Worm (Caenorhabditis elegans) whole organism, early embryonic: ENCODE results near the gene sma-3.

Experiments
- B0310.2 ChIP-seq: sonication (generic microtip); optimal IDR thresholded peaks from 2 replicates; lab custom pipeline; 2016; ENCODE audit warnings: mild to moderate bottlenecking, missing genetic modification characterization, missing compliant biosample characterization
- F13C5.2 ChIP-seq: sonication (generic microtip); optimal IDR thresholded peaks from 2 replicates; lab custom pipeline; 2017; ENCODE audit warnings: mild to moderate bottlenecking, missing genetic modification characterization, inconsistent platforms, missing compliant biosample characterization
- ceh-36 ChIP-seq: sonication (generic microtip); optimal IDR thresholded peaks from 2 replicates; lab custom pipeline; 2016; ENCODE audit warnings: missing genetic modification characterization, inconsistent platforms, missing compliant biosample characterization
- ets-7 ChIP-seq: sonication (generic microtip); optimal IDR thresholded peaks from 2 replicates; lab custom pipeline; 2016; ENCODE audit warnings: missing genotype, missing genetic modification characterization, missing compliant biosample characterization
- hnd-1 ChIP-seq: sonication (generic microtip); optimal IDR thresholded peaks from 2 replicates; lab custom pipeline; 2016; ENCODE audit warnings: missing genetic modification characterization, missing compliant biosample characterization
- scrt-1 ChIP-seq: fragments of 200-800 bp; sonication (Bioruptor generic); IDR thresholded peaks from 2 replicates; pipeline ENCODE4 v1.3.6; 2022; ENCODE audit warnings: missing genetic modification characterization, missing compliant biosample characterization
- sea-1 ChIP-seq: fragments of 200-800 bp; sonication (Bioruptor generic); conservative IDR thresholded peaks from 2 replicates; pipeline ENCODE4 v1.3.6; 2022; ENCODE audit warnings: missing genetic modification characterization, missing compliant biosample characterization
- tbx-11 ChIP-seq: fragments of 200-800 bp; sonication (Bioruptor generic); IDR thresholded peaks from 2 replicates; pipeline ENCODE4 v1.3.6; 2022; ENCODE audit warnings: missing genetic modification characterization, missing compliant biosample characterization

- no peak for TF ChIP-seq ets-7 (tag; lab: Kevin White, UChicago)
- no peak for TF ChIP-seq sea-1 (GFP tag; lab: Robert Waterston, UW)
- TF ChIP-seq tbx-11: no peak
- no peak for TF ChIP-seq hnd-1
- TF ChIP-seq scrt-1 (GFP tag; lab: Robert Waterston, UW): no peak
- no peak for TF ChIP-seq B0310.2
- TF ChIP-seq F13C5.2 (tag; lab: Kevin White, UChicago): no peak
- no peak for TF ChIP-seq ceh-36 (tag; lab: Kevin White, UChicago)
Observed at ce11 chrIII:6871668-6872067, 7.9 kb upstream of the sma-3 start.
